Worm (Caenorhabditis elegans) whole organism, L4/young adult: ENCODE results near the gene ZK622.1.

Experiments used
- W03F9.2 ChIP-seq: fragments of 150-350 bp; optimal IDR thresholded peaks from 2 replicates; lab custom pipeline; 2014; ENCODE audit warnings: missing biosample characterization, missing genetic modification characterization
- dao-5 ChIP-seq: sonication (generic microtip); optimal IDR thresholded peaks from 2 replicates; lab custom pipeline; 2016; ENCODE audit warnings: missing genotype, missing genetic modification characterization, moderate library complexity, missing compliant biosample characterization
- him-1 ChIP-seq: sonication (generic microtip); optimal IDR thresholded peaks from 2 replicates; lab custom pipeline; 2016; ENCODE audit warnings: missing genotype, missing genetic modification reagents, missing genetic modification characterization, missing compliant biosample characterization

- TF ChIP-seq him-1 (tag; lab: Kevin White, UChicago) (no peak), dao-5 (tag; lab: Kevin White, UChicago) (no peak), W03F9.2 (tag; lab: Kevin White, UChicago) (no peak)
Measured at ce11 chrII:5289142-5289541, 4.5 kb upstream of the ZK622.1 start, which contains the start of gene ZK622.5.
